Worm (Caenorhabditis elegans): ENCODE data around the gene F58E6.4.

F58E6.4 gene

ce11 chrV:9794997-9795396 is 44.8 kb upstream of the F58E6.4 start:
- TF ChIP-seq hmg-11 (tag; optimal IDR thresholded peaks at IDR 0.05) (no peak), elt-2 (tag; optimal IDR thresholded peaks at IDR 0.05) (peak; percentile 23), ama-1 (optimal IDR thresholded peaks at IDR 0.05) (no peak)

ce11 chrV:9791332-9791731 is 41.1 kb upstream of the F58E6.4 start, which contains the start of gene lipl-2:
Gene lipl-2, plus strand, starts transcription at chrV:9791567.
- TF ChIP-seq nhr-12 (tag; optimal IDR thresholded peaks at IDR 0.05) (no peak), pha-4 (tag; optimal IDR thresholded peaks at IDR 0.05) (peak; percentile 61), ama-1 (optimal IDR thresholded peaks at IDR 0.05) (no peak), lsy-12 (tag; optimal IDR thresholded peaks at IDR 0.05) (no peak), nhr-76 (tag; optimal IDR thresholded peaks at IDR 0.05) (no peak), elt-2 (tag; optimal IDR thresholded peaks at IDR 0.05) (peak; percentile 87), pqm-1 (tag; optimal IDR thresholded peaks at IDR 0.05) (peak; percentile 81), mdl-1 (tag; optimal IDR thresholded peaks at IDR 0.05) (no peak), unc-62 (GFP tag; optimal IDR thresholded peaks at IDR 0.05) (no peak), jun-1 (tag; optimal IDR thresholded peaks at IDR 0.05) (no peak), hmg-11 (tag; optimal IDR thresholded peaks at IDR 0.05) (no peak), fkh-10 (GFP tag; optimal IDR thresholded peaks at IDR 0.05) (no peak), ZK546.5 (tag; optimal IDR thresholded peaks at IDR 0.05) (no peak), ztf-11 (tag; optimal IDR thresholded peaks at IDR 0.05) (no peak)

DNA sequence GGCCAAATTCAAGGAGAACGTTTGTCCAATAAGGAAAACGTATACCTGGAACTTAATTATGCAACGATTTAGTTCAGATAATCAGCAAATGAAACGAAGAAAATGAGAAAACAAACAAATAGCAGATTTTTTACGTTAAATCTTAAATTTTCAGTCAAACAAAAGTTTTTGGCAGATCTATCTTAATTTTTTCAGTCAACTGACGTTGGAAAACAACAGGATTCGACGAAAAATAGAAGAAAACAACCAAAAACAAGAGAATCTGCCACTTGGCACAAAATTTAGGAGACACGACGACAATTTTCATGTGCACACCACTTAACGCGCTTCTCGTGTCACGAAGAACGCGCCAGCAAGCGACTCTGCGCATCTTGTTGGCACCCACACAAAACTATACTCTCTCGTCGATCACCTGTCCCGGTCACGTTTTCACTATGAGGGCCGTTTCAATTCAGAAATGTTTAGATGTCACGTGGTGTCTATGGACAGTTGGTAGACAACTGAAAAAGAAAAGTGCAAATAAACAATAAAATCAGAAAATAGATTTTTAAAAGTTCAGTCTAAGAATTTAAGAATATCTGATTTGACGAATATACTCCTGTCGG is 39.6 kb upstream of the F58E6.4 start, which contains the start of gene ztf-7:
Gene ztf-7, minus strand, starts transcription at position 51 of the 605 bp plus-strand sequence.
- TF ChIP-seq nhr-11 (tag; optimal IDR thresholded peaks at IDR 0.05) (peak; percentile 80), ceh-28 (tag; optimal IDR thresholded peaks at IDR 0.05) (peak; percentile 80), sea-2 (GFP tag; optimal IDR thresholded peaks at IDR 0.05) (no peak), pha-4 (tag; optimal IDR thresholded peaks at IDR 0.05) (peak; percentile 96), aly-2 (tag; optimal IDR thresholded peaks at IDR 0.05) (no peak), elt-1 (tag; optimal IDR thresholded peaks at IDR 0.05) (peak; percentile 76), nhr-77 (tag; optimal IDR thresholded peaks at IDR 0.05) (peak; percentile 26), jun-1 (tag; optimal IDR thresholded peaks at IDR 0.05) (peak; percentile 95), ztf-11 (tag; optimal IDR thresholded peaks at IDR 0.05) (no peak), elt-3 (tag; optimal IDR thresholded peaks at IDR 0.05) (no peak), ZK546.5 (tag; optimal IDR thresholded peaks at IDR 0.05) (no peak), nhr-23 (tag; optimal IDR thresholded peaks at IDR 0.05) (peak; percentile 97), pqm-1 (tag; optimal IDR thresholded peaks at IDR 0.05) (peak; percentile 73), unc-39 (tag; optimal IDR thresholded peaks at IDR 0.05) (no peak), lsy-12 (tag; optimal IDR thresholded peaks at IDR 0.05) (peak; percentile 96), nhr-237 (tag; optimal IDR thresholded peaks at IDR 0.05) (no peak), egl-27 (tag; optimal IDR thresholded peaks at IDR 0.05) (peak; percentile 38), nhr-43 (tag; optimal IDR thresholded peaks at IDR 0.05; ENCODE audit: poor library complexity, severe bottlenecking) (peak; percentile 97), fkh-10 (GFP tag; optimal IDR thresholded peaks at IDR 0.05) (peak; percentile 87), ama-1 (optimal IDR thresholded peaks at IDR 0.05) (peak; percentile 82), nhr-76 (tag; optimal IDR thresholded peaks at IDR 0.05) (no peak), tbx-2 (tag; optimal IDR thresholded peaks at IDR 0.05) (peak; percentile 88), ztf-4 (tag; optimal IDR thresholded peaks at IDR 0.05) (peak; percentile 74), ceh-82 (tag; optimal IDR thresholded peaks at IDR 0.05) (peak; percentile 35), nfya-1 (tag; optimal IDR thresholded peaks at IDR 0.05; ENCODE audit: insufficient read depth) (peak; percentile 94), daf-12 (tag; optimal IDR thresholded peaks at IDR 0.05) (no peak), skn-1 (tag; optimal IDR thresholded peaks at IDR 0.05) (peak; percentile 68), ceh-9 (tag; optimal IDR thresholded peaks at IDR 0.05) (no peak), R02D3.7 (tag; optimal IDR thresholded peaks at IDR 0.05) (peak; percentile 62), snpc-4 (tag; optimal IDR thresholded peaks at IDR 0.05) (peak; percentile 93), lin-39 (tag; optimal IDR thresholded peaks at IDR 0.05) (peak; percentile 95), elt-2 (tag; optimal IDR thresholded peaks at IDR 0.05) (peak; percentile 89), nhr-67 (tag; optimal IDR thresholded peaks at IDR 0.05) (no peak), fos-1 (tag; optimal IDR thresholded peaks at IDR 0.05) (no peak), nhr-12 (tag; optimal IDR thresholded peaks at IDR 0.05) (no peak), ceh-16 (tag; optimal IDR thresholded peaks at IDR 0.05) (peak; percentile 50), zag-1 (tag; optimal IDR thresholded peaks at IDR 0.05) (no peak), egl-5 (tag; optimal IDR thresholded peaks at IDR 0.05) (peak; percentile 91), eor-1 (tag; optimal IDR thresholded peaks at IDR 0.05) (no peak), nhr-28 (tag; optimal IDR thresholded peaks at IDR 0.05) (no peak), unc-62 (GFP tag; optimal IDR thresholded peaks at IDR 0.05) (peak; percentile 18), mdl-1 (tag; optimal IDR thresholded peaks at IDR 0.05) (peak; percentile 94), lin-15B (tag; optimal IDR thresholded peaks at IDR 0.05) (peak; percentile 89), mml-1 (tag; optimal IDR thresholded peaks at IDR 0.05) (no peak), fkh-2 (tag; optimal IDR thresholded peaks at IDR 0.05) (no peak), nhr-25 (tag; optimal IDR thresholded peaks at IDR 0.05) (peak; percentile 99), hmg-11 (tag; optimal IDR thresholded peaks at IDR 0.05) (peak; percentile 80)

All from whole organism, L3 larva.